Worm (Caenorhabditis elegans) whole organism, midembryonic: Measurements from ENCODE around the gene C06E2.9.

Experiments
- T22C8.4 ChIP-seq: fragments of 200-800 bp; sonication (Bioruptor generic); IDR thresholded peaks from 2 replicates; pipeline ENCODE4 v1.3.6; 2022; ENCODE audit warnings: missing genetic modification characterization, missing compliant biosample characterization
- cog-1 ChIP-seq: sonication (generic microtip); optimal IDR thresholded peaks from 2 replicates; lab custom pipeline; 2016; ENCODE audit warnings: missing genetic modification characterization, missing compliant biosample characterization
- flt-1 ChIP-seq: fragments of 200-800 bp; sonication (Bioruptor generic); IDR thresholded peaks from 2 replicates; pipeline ENCODE4 v1.3.6; 2022; ENCODE audit warnings: missing genetic modification characterization, missing compliant biosample characterization
- klf-2 ChIP-seq: fragments of 200-800 bp; sonication (Bioruptor generic); conservative IDR thresholded peaks from 2 replicates; pipeline ENCODE4 v1.3.6; 2022; ENCODE audit warnings: missing genetic modification reagents, missing genetic modification characterization, missing compliant biosample characterization
- med-1 ChIP-seq: sonication (generic microtip); optimal IDR thresholded peaks from 2 replicates; lab custom pipeline; 2017; ENCODE audit warnings: missing genetic modification characterization, mild to moderate bottlenecking, missing compliant biosample characterization, antibody characterized with exemption, missing genetic modification reagents; ENCODE audit not compliant: insufficient read depth
- ref-1 ChIP-seq: fragments of 200-800 bp; sonication (Bioruptor generic); conservative IDR thresholded peaks from 2 replicates; pipeline ENCODE4 v1.3.6; 2022; ENCODE audit warnings: missing genetic modification reagents, missing genetic modification characterization, missing compliant biosample characterization
- tab-1 ChIP-seq: fragments of 200-800 bp; sonication (Bioruptor generic); IDR thresholded peaks from 2 replicates; pipeline ENCODE4 v1.3.6; 2022; ENCODE audit warnings: missing genetic modification characterization, missing compliant biosample characterization
- ztf-23 ChIP-seq: fragments of 200-800 bp; sonication (Bioruptor generic); IDR thresholded peaks from 2 replicates; pipeline ENCODE4 v1.3.6; 2022; ENCODE audit warnings: missing genetic modification reagents, missing genetic modification characterization, missing compliant biosample characterization
- ztf-29 ChIP-seq: fragments of 200-800 bp; sonication (Bioruptor generic); IDR thresholded peaks from 2 replicates; pipeline ENCODE4 v1.3.6; 2022; ENCODE audit warnings: missing genetic modification reagents, missing genetic modification characterization, missing compliant biosample characterization

C06E2.9 gene

ce11 chrX:8835405-8835804 lies 25.7 kb upstream of the C06E2.9 start, which contains the start of gene sec-15:
TSS of gene sec-15 (minus strand) at chrX:8835715.
- TF ChIP-seq med-1 (GFP tag; lab: Kevin White, UChicago) (no peak), cog-1 (tag; lab: Kevin White, UChicago) (no peak), klf-2 (GFP tag; lab: Robert Waterston, UW) (no peak), flt-1 (GFP tag; lab: Robert Waterston, UW) (no peak), ztf-23 (no peak), ref-1 (GFP tag; lab: Robert Waterston, UW) (no peak), tab-1 (GFP tag; lab: Robert Waterston, UW) (no peak), ztf-29 (no peak)

- TF ChIP-seq klf-2 (GFP tag; lab: Robert Waterston, UW): peak; percentile 95
- TF ChIP-seq tab-1 (GFP tag; lab: Robert Waterston, UW): peak; percentile 98
- TF ChIP-seq flt-1 (GFP tag; lab: Robert Waterston, UW): peak; percentile 99
- TF ChIP-seq ztf-23: peak; percentile 98
- peak; percentile 86 for TF ChIP-seq med-1 (GFP tag; lab: Kevin White, UChicago)
- peak; percentile 97 for TF ChIP-seq T22C8.4 (GFP tag; lab: Robert Waterston, UW)
- peak; percentile 97 for TF ChIP-seq ztf-29
- peak; percentile 93 for TF ChIP-seq cog-1 (tag; lab: Kevin White, UChicago)
- TF ChIP-seq ref-1 (GFP tag; lab: Robert Waterston, UW): peak; percentile 96
Observed at ce11 chrX:8835887-8836348, 25.1 kb upstream of the C06E2.9 start, which contains the start of gene C28G1.2. TSS of gene C28G1.2 (plus strand) at chrX:8836016.

ce11 chrX:8838176-8838575 lies 22.9 kb upstream of the C06E2.9 start:
- TF ChIP-seq klf-2 (GFP tag; lab: Robert Waterston, UW) (no peak), T22C8.4 (GFP tag; lab: Robert Waterston, UW) (no peak), ref-1 (GFP tag; lab: Robert Waterston, UW) (no peak), ztf-29 (no peak), flt-1 (GFP tag; lab: Robert Waterston, UW) (no peak), ztf-23 (no peak), tab-1 (GFP tag; lab: Robert Waterston, UW) (no peak), med-1 (GFP tag; lab: Kevin White, UChicago) (no peak), cog-1 (tag; lab: Kevin White, UChicago) (no peak)

- TF ChIP-seq ztf-29: no peak
- no peak for TF ChIP-seq ztf-23
- TF ChIP-seq T22C8.4 (GFP tag; lab: Robert Waterston, UW): no peak
- no peak for TF ChIP-seq cog-1 (tag; lab: Kevin White, UChicago)
- no peak for TF ChIP-seq tab-1 (GFP tag; lab: Robert Waterston, UW)
- no peak for TF ChIP-seq med-1 (GFP tag; lab: Kevin White, UChicago)
- TF ChIP-seq klf-2 (GFP tag; lab: Robert Waterston, UW): no peak
- TF ChIP-seq flt-1 (GFP tag; lab: Robert Waterston, UW): no peak
- no peak for TF ChIP-seq ref-1 (GFP tag; lab: Robert Waterston, UW)
Observed at ce11 chrX:8843988-8844387, 17.1 kb upstream of the C06E2.9 start, which contains the start of gene ubc-23. TSS of gene ubc-23 (plus strand) at chrX:8844288.

- TF ChIP-seq cog-1 (tag; lab: Kevin White, UChicago) (no peak), klf-2 (GFP tag; lab: Robert Waterston, UW) (peak; percentile 61; the same call in 1 of the 2 replicates)
Observed at ce11 chrX:8846447-8847237, 14.4 kb upstream of the C06E2.9 start, which contains the start of gene C28G1.10. TSS of gene C28G1.10 (plus strand) at chrX:8847122.

- no peak for TF ChIP-seq tab-1 (GFP tag; lab: Robert Waterston, UW)
- TF ChIP-seq med-1 (GFP tag; lab: Kevin White, UChicago): no peak
- TF ChIP-seq flt-1 (GFP tag; lab: Robert Waterston, UW): no peak
- TF ChIP-seq ztf-23: no peak
- no peak for TF ChIP-seq klf-2 (GFP tag; lab: Robert Waterston, UW)
- no peak for TF ChIP-seq ztf-29
- TF ChIP-seq T22C8.4 (GFP tag; lab: Robert Waterston, UW): no peak
- TF ChIP-seq ref-1 (GFP tag; lab: Robert Waterston, UW): no peak
- TF ChIP-seq cog-1 (tag; lab: Kevin White, UChicago): no peak
Observed at ce11 chrX:8853524-8853923, 7.5 kb upstream of the C06E2.9 start, which contains the start of gene sprp-4. TSS of gene sprp-4 (minus strand) at chrX:8853624.

ce11 chrX:8854409-8854808 lies 6.6 kb upstream of the C06E2.9 start:
- TF ChIP-seq tab-1 (GFP tag; lab: Robert Waterston, UW): no peak
- no peak for TF ChIP-seq flt-1 (GFP tag; lab: Robert Waterston, UW)
- no peak for TF ChIP-seq T22C8.4 (GFP tag; lab: Robert Waterston, UW)
- no peak for TF ChIP-seq med-1 (GFP tag; lab: Kevin White, UChicago)
- no peak for TF ChIP-seq klf-2 (GFP tag; lab: Robert Waterston, UW)
- no peak for TF ChIP-seq ztf-23

- TF ChIP-seq T22C8.4 (GFP tag; lab: Robert Waterston, UW): no peak
- TF ChIP-seq klf-2 (GFP tag; lab: Robert Waterston, UW): no peak
Observed at ce11 chrX:8857904-8858612, 3.0 kb upstream of the C06E2.9 start, which contains the start of gene C06E2.5. TSS of gene C06E2.5 (minus strand) at chrX:8857954.

ce11 chrX:8859538-8859937 lies 1.5 kb upstream of the C06E2.9 start:
- TF ChIP-seq cog-1 (tag; lab: Kevin White, UChicago): no peak
- no peak for TF ChIP-seq T22C8.4 (GFP tag; lab: Robert Waterston, UW)
- TF ChIP-seq tab-1 (GFP tag; lab: Robert Waterston, UW): no peak
